Worm (Caenorhabditis elegans) whole organism, L4/young adult: ENCODE data around the gene F44G4.1.

Experiments used
- W03F9.2 ChIP-seq: fragments of 150-350 bp; optimal IDR thresholded peaks from 2 replicates; lab custom pipeline; 2014; ENCODE audit warnings: missing biosample characterization, missing genetic modification characterization
- dao-5 ChIP-seq: sonication (generic microtip); optimal IDR thresholded peaks from 2 replicates; lab custom pipeline; 2016; ENCODE audit warnings: missing genotype, missing genetic modification characterization, moderate library complexity, missing compliant biosample characterization
- him-1 ChIP-seq: sonication (generic microtip); optimal IDR thresholded peaks from 2 replicates; lab custom pipeline; 2016; ENCODE audit warnings: missing genotype, missing genetic modification reagents, missing genetic modification characterization, missing compliant biosample characterization

DNA sequence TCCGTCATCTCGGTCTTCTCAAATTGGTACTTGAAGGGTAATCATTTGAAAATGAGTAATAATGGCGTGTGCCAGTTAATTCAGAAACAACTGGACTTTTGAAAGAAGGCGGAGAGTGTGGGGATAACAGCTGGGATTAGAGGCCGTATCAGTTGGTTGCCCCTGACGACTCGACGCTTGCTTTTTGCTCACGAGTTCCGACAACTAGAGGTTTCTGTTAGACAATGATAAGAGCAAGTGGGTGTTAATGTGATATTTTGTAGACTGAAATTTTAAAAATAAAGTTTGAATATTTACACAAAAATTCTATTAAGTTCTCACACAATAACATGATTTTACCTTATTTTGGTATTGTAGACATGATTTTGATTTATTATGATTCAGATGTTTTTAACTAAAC is 10.6 kb downstream of the F44G4.1 start, which contains the start of gene F44G4.7:
- TF ChIP-seq W03F9.2 (tag; lab: Kevin White, UChicago) (no peak), him-1 (tag; lab: Kevin White, UChicago) (no peak), dao-5 (no peak)
